Worm (Caenorhabditis elegans): ENCODE data around the gene moma-1.

moma-1 gene

DNA sequence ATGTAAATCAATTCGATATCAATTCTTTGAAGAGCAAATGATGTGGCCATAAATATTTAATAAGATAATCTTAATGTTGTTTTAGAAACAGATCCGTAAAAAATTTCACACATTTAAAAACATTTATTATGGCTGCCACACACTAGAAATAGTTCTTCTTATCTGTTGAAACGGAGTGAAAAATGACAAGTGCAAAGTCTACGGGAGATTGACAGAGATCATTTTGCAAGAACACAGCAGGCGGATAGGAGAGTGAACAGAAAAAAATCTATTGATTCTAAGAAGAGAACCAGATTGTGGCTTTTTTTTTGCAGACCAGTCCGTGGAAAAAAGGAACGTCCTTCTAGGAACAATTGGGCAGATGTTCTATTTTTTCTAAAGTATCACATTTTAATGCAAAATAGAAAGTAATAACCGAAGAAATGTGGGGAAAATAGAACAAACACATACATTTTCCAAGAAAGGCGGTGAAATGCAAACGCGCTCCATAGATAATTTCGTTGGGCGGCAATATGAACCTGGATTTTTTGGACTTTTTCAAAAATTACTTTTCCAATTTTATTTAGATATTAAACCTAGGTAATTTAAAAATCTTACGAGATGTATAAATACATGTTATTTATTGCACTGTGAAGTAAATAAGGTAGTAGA lies 49.5 kb upstream of the moma-1 start (continued):
- TF ChIP-seq duxl-1 (tag; optimal IDR thresholded peaks at IDR 0.05; ENCODE audit: poor library complexity) (no peak), lin-38 (GFP tag; IDR thresholded peaks at IDR 0.05) (peak; percentile 92), php-3 (GFP tag; IDR thresholded peaks at IDR 0.05) (no peak), daf-8 (GFP tag; IDR thresholded peaks at IDR 0.05) (no peak), hmg-1.1 (GFP tag; IDR thresholded peaks at IDR 0.05) (no peak), F26F4.8 (GFP tag; conservative IDR thresholded peaks at IDR 0.05) (no peak), nhr-6 (tag; optimal IDR thresholded peaks at IDR 0.05) (no peak), egl-27 (tag; optimal IDR thresholded peaks at IDR 0.05) (no peak)

DNA sequence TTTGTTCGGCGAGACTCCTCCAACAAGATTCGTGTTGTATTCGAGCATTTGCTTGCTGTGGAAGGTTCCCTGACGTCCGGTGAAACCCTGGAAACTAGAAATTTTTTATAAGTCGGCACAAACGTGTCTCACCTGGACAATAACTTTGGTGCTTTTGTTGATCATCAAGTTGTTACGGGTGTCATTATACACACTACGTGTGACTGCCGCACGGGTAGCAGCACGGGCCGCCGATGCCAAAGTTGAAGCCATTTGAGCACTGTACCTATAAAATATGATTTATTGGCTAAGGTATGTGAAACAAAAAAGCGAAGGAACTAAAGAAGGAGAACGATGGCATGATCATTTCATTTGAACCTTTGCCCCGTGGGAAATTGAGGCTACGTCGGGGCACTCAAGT lies 49.0 kb upstream of the moma-1 start, which contains the start of gene sucl-2:
TSS of gene sucl-2 (minus strand) at position 265 of the 400 bp plus-strand sequence.
- TF ChIP-seq dmd-8 (GFP tag; IDR thresholded peaks at IDR 0.05) (0 out of 2 replicates have a peak, but pooled peaks have one; percentile 51), jun-1 (tag; optimal IDR thresholded peaks at IDR 0.05) (no peak), hlh-30 (tag; optimal IDR thresholded peaks at IDR 0.05; ENCODE audit: insufficient read depth) (no peak), dve-1 (tag; optimal IDR thresholded peaks at IDR 0.05; ENCODE audit: insufficient read depth) (no peak), pqm-1 (tag; optimal IDR thresholded peaks at IDR 0.05) (no peak), lin-1 (GFP tag; IDR thresholded peaks at IDR 0.05) (no peak), saeg-2 (GFP tag; IDR thresholded peaks at IDR 0.05) (no peak), mxl-2 (GFP tag; conservative IDR thresholded peaks at IDR 0.05) (no peak)

DNA sequence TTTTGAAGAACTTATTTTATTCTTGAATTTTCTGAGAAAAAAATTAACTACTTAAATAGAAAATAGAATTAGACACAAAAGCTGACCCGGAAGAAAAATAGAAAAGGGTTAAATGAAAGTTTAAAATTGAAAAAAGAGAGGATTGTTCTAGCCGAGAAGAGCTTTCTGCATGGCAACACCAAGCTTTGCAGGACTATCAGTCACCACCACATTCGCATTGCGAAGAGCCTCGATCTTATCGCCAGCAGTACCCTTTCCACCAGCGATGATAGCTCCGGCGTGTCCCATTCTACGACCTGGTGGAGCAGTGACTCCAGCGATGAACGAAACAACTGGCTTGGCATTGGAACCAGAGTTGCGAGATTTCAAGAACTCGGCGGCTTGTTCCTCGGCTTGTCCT lies 47.9 kb upstream of the moma-1 start:
- TF ChIP-seq unc-39 (tag; optimal IDR thresholded peaks at IDR 0.05) (no peak), lin-38 (GFP tag; IDR thresholded peaks at IDR 0.05) (peak; percentile 61), mep-1 (tag; optimal IDR thresholded peaks at IDR 0.05) (no peak), set-16 (GFP tag; IDR thresholded peaks at IDR 0.05) (peak; percentile 31; the same call in 1 of the 2 replicates), Y105C5A.15 (GFP tag; IDR thresholded peaks at IDR 0.05) (0 out of 2 replicates have a peak, but pooled peaks have one; percentile 37), mdt-29 (GFP tag; IDR thresholded peaks at IDR 0.05) (0 out of 2 replicates have a peak, but pooled peaks have one; percentile 14), F26F4.8 (GFP tag; conservative IDR thresholded peaks at IDR 0.05) (0 out of 2 replicates have a peak, but pooled peaks have one; percentile 19), lin-39 (tag; optimal IDR thresholded peaks at IDR 0.05) (no peak), nhr-25 (tag; optimal IDR thresholded peaks at IDR 0.05; ENCODE audit: borderline replicate concordance, insufficient read depth) (no peak), dmd-8 (GFP tag; IDR thresholded peaks at IDR 0.05) (no peak), ceh-28 (tag; optimal IDR thresholded peaks at IDR 0.05) (no peak), arid-1 (GFP tag; conservative IDR thresholded peaks at IDR 0.05) (0 out of 2 replicates have a peak, but pooled peaks have one; percentile 26)

DNA sequence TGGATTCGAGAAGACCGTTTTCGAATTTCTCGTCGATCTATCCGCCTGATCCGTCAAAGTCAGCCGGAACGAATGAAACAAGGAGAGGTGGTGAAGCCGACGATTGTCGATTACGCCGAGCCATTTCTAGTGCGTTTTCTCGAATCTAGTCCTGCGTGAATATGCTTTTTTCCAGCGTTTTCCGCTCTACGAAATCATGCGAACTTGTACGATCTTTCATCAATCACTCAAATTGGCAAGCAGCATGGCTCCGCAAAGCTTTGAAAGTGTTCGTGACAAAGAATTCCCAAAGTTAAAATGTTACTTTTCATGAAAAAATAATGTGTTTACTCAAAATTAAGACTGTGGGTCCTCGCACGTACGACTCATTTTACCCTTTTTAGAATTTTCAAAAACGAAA lies 44.7 kb upstream of the moma-1 start:
- no peak for TF ChIP-seq Y105C5A.15 (GFP tag; IDR thresholded peaks at IDR 0.05)
- TF ChIP-seq unc-62 (GFP tag; optimal IDR thresholded peaks at IDR 0.05 in 1 of 2), result peak in 1 of 2 experiments; percentile 98
- TF ChIP-seq unc-62 (tag; optimal IDR thresholded peaks at IDR 0.05), result no peak

DNA sequence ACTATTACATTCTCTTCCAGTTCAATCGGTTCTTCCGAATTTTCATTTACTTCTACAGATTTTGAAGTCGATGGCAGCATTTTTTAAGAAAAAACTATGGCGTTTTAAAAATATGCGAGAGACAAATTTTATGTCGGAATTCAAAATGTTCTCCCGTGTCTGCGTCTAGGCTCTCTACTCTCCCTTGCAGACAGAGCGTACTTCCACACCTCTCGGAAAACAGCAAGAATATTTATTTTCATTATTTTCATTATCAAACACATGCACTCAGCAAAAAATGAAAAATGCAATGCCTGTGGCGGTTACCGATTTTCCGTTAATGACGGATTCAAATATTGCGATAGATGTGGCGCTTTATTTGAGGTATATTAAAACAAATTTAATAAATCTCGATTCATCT lies 43.3 kb upstream of the moma-1 start, which contains the start of the genes ztf-18 and F23H11.2:
TSS of gene ztf-18 (minus strand) at position 188 of the 400 bp plus-strand sequence.
TSS of gene F23H11.2 (plus strand) at position 223 of the 400 bp plus-strand sequence.
- TF ChIP-seq lsy-2 (tag; optimal IDR thresholded peaks at IDR 0.05) (no peak), hif-1 (tag; optimal IDR thresholded peaks at IDR 0.05) (no peak), F26F4.8 (GFP tag; conservative IDR thresholded peaks at IDR 0.05) (no peak), daf-16 (GFP tag; optimal IDR thresholded peaks at IDR 0.05) (no peak), daf-16 (tag; optimal IDR thresholded peaks at IDR 0.05) (peak; percentile 13), attf-4 (tag; optimal IDR thresholded peaks at IDR 0.05) (no peak), F10B5.3 (tag; optimal IDR thresholded peaks at IDR 0.05) (no peak), nhr-6 (tag; optimal IDR thresholded peaks at IDR 0.05) (no peak)

Measured in whole organism, L4 larva.